Fruit fly (Drosophila melanogaster) whole organism, embryonic: ENCODE measurements around the gene Bx.

Experiments
- Bdp1 ChIP-seq: fragments of 200-800 bp; sonication (Bioruptor generic); optimal IDR thresholded peaks from 3 replicates; lab custom pipeline; 2016; ENCODE audit warnings: missing biosample characterization, missing genetic modification characterization
- Blimp-1 ChIP-seq: fragments of 200-800 bp; sonication (Bioruptor generic); optimal IDR thresholded peaks from 3 replicates; lab custom pipeline; 2018; ENCODE audit warnings: missing biosample characterization, missing genetic modification characterization, mild to moderate bottlenecking, moderate library complexity, missing genetic modification reagents
- CG10267 ChIP-seq: fragments of 200-800 bp; sonication (Bioruptor generic); optimal IDR thresholded peaks from 2 replicates; lab custom pipeline; 2018; ENCODE audit warnings: missing biosample characterization, mild to moderate bottlenecking, missing genetic modification characterization, moderate library complexity
- CG10274 ChIP-seq: fragments of 200-800 bp; sonication (Bioruptor generic); optimal IDR thresholded peaks from 3 replicates; lab custom pipeline; 2017; ENCODE audit warnings: missing biosample characterization, mild to moderate bottlenecking, missing genetic modification characterization
- CG11560 ChIP-seq: fragments of 200-800 bp; sonication (Bioruptor generic); IDR thresholded peaks from 3 replicates; pipeline ENCODE4 v1.3.6; 2022; ENCODE audit warnings: missing biosample characterization, missing genetic modification characterization
- CG11696 ChIP-seq: fragments of 200-800 bp; sonication (Bioruptor generic); IDR thresholded peaks from 2 replicates; pipeline ENCODE4 v1.3.6; 2022; ENCODE audit warnings: missing biosample characterization, missing genetic modification characterization
- CG14860 ChIP-seq: fragments of 200-800 bp; sonication (Bioruptor generic); IDR thresholded peaks from 3 replicates; pipeline ENCODE4 v1.3.6; 2022; ENCODE audit warnings: missing biosample characterization, missing genetic modification characterization; ENCODE audit not compliant: partially characterized antibody
- CG1647 ChIP-seq: fragments of 200-800 bp; sonication (Bioruptor generic); optimal IDR thresholded peaks from 3 replicates; lab custom pipeline; 2016; ENCODE audit warnings: missing biosample characterization, missing genetic modification characterization
- CG17612 ChIP-seq: fragments of 200-800 bp; sonication (Bioruptor generic); IDR thresholded peaks from 2 replicates; pipeline ENCODE4 v1.3.6; 2022; ENCODE audit warnings: missing biosample characterization, missing genetic modification characterization
- CG18262 ChIP-seq: fragments of 200-800 bp; optimal IDR thresholded peaks from 3 replicates; lab custom pipeline; 2019; ENCODE audit warnings: missing biosample characterization, mild to moderate bottlenecking, missing genetic modification characterization, moderate library complexity
- CG2712 ChIP-seq: fragments of 200-800 bp; optimal IDR thresholded peaks from 3 replicates; lab custom pipeline; 2019; ENCODE audit warnings: missing biosample characterization, mild to moderate bottlenecking, missing genetic modification characterization, moderate library complexity
- CG6272 ChIP-seq: fragments of 200-800 bp; sonication (Bioruptor generic); IDR thresholded peaks from 2 replicates; pipeline ENCODE4 v1.3.6; 2022; ENCODE audit warnings: missing biosample characterization, missing genetic modification characterization
- CG6689 ChIP-seq: fragments of 200-800 bp; sonication (Bioruptor generic); IDR thresholded peaks from 2 replicates; pipeline ENCODE4 v1.3.6; 2022; ENCODE audit warnings: missing biosample characterization, missing genetic modification characterization
- CG7786 ChIP-seq: fragments of 200-800 bp; sonication (Bioruptor generic); optimal IDR thresholded peaks from 2 replicates; lab custom pipeline; 2016; ENCODE audit warnings: missing biosample characterization, missing genetic modification characterization
- CG8944 ChIP-seq: fragments of 200-800 bp; sonication (Bioruptor generic); optimal IDR thresholded peaks from 3 replicates; lab custom pipeline; 2016; ENCODE audit warnings: missing biosample characterization, missing genetic modification characterization
- D19A ChIP-seq: fragments of 200-800 bp; optimal IDR thresholded peaks from 3 replicates; lab custom pipeline; 2019; ENCODE audit warnings: missing biosample characterization, mild to moderate bottlenecking, missing genetic modification characterization, moderate library complexity
- Dip2 ChIP-seq: fragments of 200-800 bp; sonication (Bioruptor generic); IDR thresholded peaks from 2 replicates; pipeline ENCODE4 v1.3.6; 2022; ENCODE audit warnings: missing biosample characterization, missing genetic modification characterization
- Eip74EF ChIP-seq, 2 experiments: fragments of 200-800 bp in 1 of 2; fragments of >200 bp in 1 of 2; sonication (Bioruptor generic) in 1 of 2; optimal IDR thresholded peaks; 2 replicates each; lab custom pipeline; 2017 to 2019; ENCODE audit warnings: missing biosample characterization in 2 of 2, missing genetic modification characterization in 2 of 2, mild to moderate bottlenecking in 1 of 2, moderate library complexity in 1 of 2
- H2.0 ChIP-seq: fragments of 200-800 bp; sonication (Bioruptor generic); IDR thresholded peaks from 2 replicates; pipeline ENCODE4 v1.3.6; 2022; ENCODE audit warnings: missing biosample characterization, missing genetic modification characterization
- HLH4C ChIP-seq: fragments of 200-800 bp; sonication (Bioruptor generic); IDR thresholded peaks from 3 replicates; pipeline ENCODE4 v1.3.6; 2022; ENCODE audit warnings: missing biosample characterization, missing genetic modification characterization; ENCODE audit not compliant: partially characterized antibody
- Hand ChIP-seq: fragments of 200-800 bp; sonication (Bioruptor generic); optimal IDR thresholded peaks from 2 replicates; lab custom pipeline; 2017; ENCODE audit warnings: mild to moderate bottlenecking, missing biosample characterization, missing genetic modification reagents, missing genetic modification characterization
- Hr51 ChIP-seq, 2 experiments: fragments of 200-800 bp; sonication (Bioruptor generic); optimal IDR thresholded peaks; 2 replicates in 1 of 2; 3 replicates in 1 of 2; lab custom pipeline; 2016 to 2018; ENCODE audit warnings: missing biosample characterization in 2 of 2, missing genetic modification characterization in 2 of 2, mild to moderate bottlenecking in 1 of 2, moderate library complexity in 1 of 2
- Med ChIP-seq: fragments of 200-800 bp; sonication (Bioruptor generic); peaks from one replicate; lab custom pipeline; 2016; ENCODE audit warnings: missing biosample characterization, missing genetic modification characterization, mild to moderate bottlenecking, inconsistent platforms, moderate library complexity
- Meics ChIP-seq: fragments of 200-800 bp; sonication (Bioruptor generic); optimal IDR thresholded peaks from 2 replicates; lab custom pipeline; 2017; ENCODE audit warnings: missing biosample characterization, mild to moderate bottlenecking, missing genetic modification characterization
- Optix ChIP-seq: fragments of 200-800 bp; sonication (Bioruptor generic); IDR thresholded peaks from 3 replicates; pipeline ENCODE4 v1.3.6; 2022; ENCODE audit warnings: missing biosample characterization, missing genetic modification characterization
- amos ChIP-seq: fragments of 200-800 bp; sonication (Bioruptor generic); IDR thresholded peaks from 2 replicates; pipeline ENCODE4 v1.3.6; 2022; ENCODE audit warnings: missing biosample characterization, missing genetic modification characterization; ENCODE audit not compliant: partially characterized antibody
- ase ChIP-seq: fragments of 200-800 bp; sonication (Bioruptor generic); IDR thresholded peaks from 3 replicates; pipeline ENCODE4 v1.3.6; 2022; ENCODE audit warnings: missing biosample characterization, missing genetic modification characterization
- bsh ChIP-seq, 2 experiments: fragments of 200-800 bp; sonication (Bioruptor generic); optimal IDR thresholded peaks; 2 replicates each; lab custom pipeline; 2017 to 2018; ENCODE audit warnings: mild to moderate bottlenecking in 2 of 2, missing biosample characterization in 2 of 2, missing genetic modification characterization in 2 of 2, moderate library complexity in 1 of 2
- btn ChIP-seq: fragments of 200-800 bp; sonication (Bioruptor generic); optimal IDR thresholded peaks from 2 replicates; lab custom pipeline; 2016; ENCODE audit warnings: missing biosample characterization, missing genetic modification characterization
- crol ChIP-seq: fragments of 200-800 bp; sonication (Bioruptor generic); IDR thresholded peaks from 2 replicates; pipeline ENCODE4 v1.3.6; 2022; ENCODE audit warnings: missing biosample characterization, missing genetic modification characterization
- en ChIP-seq: fragments of 200-800 bp; sonication (Bioruptor generic); optimal IDR thresholded peaks from 2 replicates; lab custom pipeline; 2016; ENCODE audit warnings: missing biosample characterization, missing genetic modification characterization
- eyg ChIP-seq: fragments of 200-800 bp; sonication (Bioruptor generic); optimal IDR thresholded peaks from 3 replicates; lab custom pipeline; 2016; ENCODE audit warnings: missing biosample characterization, missing genetic modification characterization
- fd96Cb ChIP-seq: fragments of 200-800 bp; sonication (Bioruptor generic); optimal IDR thresholded peaks from 2 replicates; lab custom pipeline; 2018; ENCODE audit warnings: missing biosample characterization, mild to moderate bottlenecking, missing genetic modification characterization, moderate library complexity
- gsb-n ChIP-seq: fragments of 200-800 bp; sonication (Bioruptor generic); optimal IDR thresholded peaks from 3 replicates; lab custom pipeline; 2018; ENCODE audit warnings: missing biosample characterization, mild to moderate bottlenecking, missing genetic modification characterization
- gt ChIP-seq: fragments of 200-800 bp; sonication (Bioruptor generic); IDR thresholded peaks from 2 replicates; pipeline ENCODE4 v1.3.6; 2022; ENCODE audit warnings: missing biosample characterization, missing genetic modification characterization
- jumu ChIP-seq: fragments of 200-800 bp; sonication (Bioruptor generic); optimal IDR thresholded peaks from 3 replicates; lab custom pipeline; 2016; ENCODE audit warnings: missing biosample characterization, missing genetic modification characterization
- knrl ChIP-seq: fragments of 200-800 bp; sonication (Bioruptor generic); IDR thresholded peaks from 3 replicates; pipeline ENCODE4 v1.3.6; 2022; ENCODE audit warnings: missing biosample characterization, missing genetic modification characterization; ENCODE audit not compliant: partially characterized antibody
- lov ChIP-seq, 2 experiments: fragments of 200-800 bp in 1 of 2; fragments of >200 bp in 1 of 2; sonication (Bioruptor generic) in 1 of 2; IDR thresholded peaks in 1 of 2; optimal IDR thresholded peaks in 1 of 2; 2 replicates in 1 of 2; 3 replicates in 1 of 2; pipeline versions ENCODE4 v1.3.6 to Lab custom; 2017 to 2022; ENCODE audit warnings: missing biosample characterization in 1 of 2, missing genetic modification characterization in 1 of 2
- mam ChIP-seq: fragments of 200-800 bp; sonication (Bioruptor generic); optimal IDR thresholded peaks from 3 replicates; lab custom pipeline; 2016; ENCODE audit warnings: missing biosample characterization, missing genetic modification characterization
- nom ChIP-seq: fragments of 200-800 bp; sonication (Bioruptor generic); optimal IDR thresholded peaks from 2 replicates; lab custom pipeline; 2017; ENCODE audit warnings: missing biosample characterization, missing genetic modification characterization, mild to moderate bottlenecking, moderate library complexity, missing genetic modification reagents
- ranshi ChIP-seq: fragments of 200-800 bp; sonication (Bioruptor generic); IDR thresholded peaks from 2 replicates; pipeline ENCODE4 v1.3.6; 2022; ENCODE audit warnings: missing biosample characterization, missing genetic modification characterization
- sd ChIP-seq: fragments of 200-800 bp; sonication (Bioruptor generic); optimal IDR thresholded peaks from 3 replicates; lab custom pipeline; 2018; ENCODE audit warnings: missing biosample characterization, mild to moderate bottlenecking, missing genetic modification characterization, moderate library complexity
- sens ChIP-seq: fragments of 200-800 bp; sonication (Bioruptor generic); peaks from one replicate; lab custom pipeline; 2016; ENCODE audit warnings: missing biosample characterization, missing genetic modification characterization
- sim ChIP-seq: fragments of 200-800 bp; sonication (Bioruptor generic); IDR thresholded peaks from 2 replicates; pipeline ENCODE4 v1.3.6; 2022; ENCODE audit warnings: missing biosample characterization, missing genetic modification characterization
- sqz ChIP-seq: fragments of 200-800 bp; sonication (Bioruptor generic); optimal IDR thresholded peaks from 3 replicates; lab custom pipeline; 2018; ENCODE audit warnings: missing biosample characterization, mild to moderate bottlenecking, missing genetic modification characterization
- sr ChIP-seq: fragments of 200-800 bp; sonication (Bioruptor generic); IDR thresholded peaks from 3 replicates; pipeline ENCODE4 v1.3.6; 2022; ENCODE audit warnings: missing biosample characterization, missing genetic modification characterization
- wek ChIP-seq: fragments of 200-800 bp; sonication (Bioruptor generic); optimal IDR thresholded peaks from 3 replicates; lab custom pipeline; 2018; ENCODE audit warnings: missing biosample characterization, mild to moderate bottlenecking, missing genetic modification characterization, moderate library complexity

Bx gene

DNA sequence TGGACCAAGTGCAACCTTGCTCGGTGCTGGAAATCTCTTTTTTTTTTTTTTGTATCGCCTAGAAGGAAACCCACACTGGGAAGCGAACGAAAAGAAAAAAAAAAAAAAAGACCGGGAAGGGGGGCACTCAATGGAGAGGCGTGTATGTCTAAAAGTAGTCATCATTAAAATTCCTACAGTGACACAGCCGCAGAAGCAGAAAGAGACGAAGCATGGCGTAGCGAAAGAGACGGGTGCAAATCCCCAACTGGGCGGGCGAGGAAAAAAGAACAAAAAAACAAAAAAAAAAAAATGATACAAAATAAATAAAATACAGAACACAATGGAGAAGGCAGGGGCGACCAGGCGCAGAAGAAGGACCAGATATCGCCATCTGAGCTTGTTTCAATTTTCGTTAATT is 29.5 kb downstream of the Bx start (continued):
- no peak for TF ChIP-seq eyg (GFP tag; lab: Kevin White, UChicago)
- peak; percentile 39 for TF ChIP-seq sd (tag; lab: Kevin White, UChicago)
- TF ChIP-seq ranshi (GFP tag; lab: Robert Waterston, UW) = no peak
- no peak for TF ChIP-seq ase (GFP tag; lab: Robert Waterston, UW)
- TF ChIP-seq Eip74EF (GFP tag; optimal IDR thresholded peaks at IDR 0.05; lab: Kevin White, UChicago) = no peak
- no peak for TF ChIP-seq amos (GFP tag; lab: Robert Waterston, UW)
- TF ChIP-seq nom = peak; percentile 85

DNA sequence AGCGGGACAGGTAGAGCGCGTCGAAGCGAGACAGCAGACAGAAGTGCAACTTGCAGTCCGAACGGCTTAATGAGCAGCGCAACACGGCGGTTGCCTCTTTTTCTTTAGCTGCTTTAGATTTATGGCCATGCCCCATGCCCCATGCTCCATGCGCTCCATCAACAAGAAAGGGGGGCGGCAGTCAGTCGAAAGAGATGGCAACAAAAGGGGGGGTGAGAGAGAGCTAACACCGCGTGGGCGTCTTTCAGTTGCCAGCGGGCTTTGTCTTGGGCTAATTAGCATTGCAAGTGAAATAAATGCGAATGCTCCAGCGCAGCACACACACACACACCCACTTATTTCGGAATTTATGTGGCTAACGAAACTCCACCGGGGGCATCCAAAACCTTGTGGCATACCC is 29.9 kb downstream of the Bx start:
- TF ChIP-seq CG11696 (GFP tag; lab: Robert Waterston, UW) (no peak), sr (GFP tag; lab: Robert Waterston, UW) (peak; percentile 90), Optix (GFP tag; lab: Robert Waterston, UW) (no peak), jumu (no peak), ranshi (GFP tag; lab: Robert Waterston, UW) (no peak), wek (GFP tag; lab: Kevin White, UChicago) (no peak), gt (GFP tag; lab: Robert Waterston, UW) (no peak), sens (peak; percentile 48), sim (GFP tag; lab: Robert Waterston, UW) (no peak), Bdp1 (GFP tag; lab: Kevin White, UChicago) (no peak), CG1647 (no peak), knrl (no peak), HLH4C (GFP tag; lab: Robert Waterston, UW) (no peak)

- TF ChIP-seq gsb-n (tag; lab: Kevin White, UChicago) = peak; percentile 41
- peak; percentile 62 for TF ChIP-seq en (GFP tag; lab: Kevin White, UChicago)
- peak; percentile 33 for TF ChIP-seq sd (tag; lab: Kevin White, UChicago)
- peak; percentile 86 for TF ChIP-seq CG6689 (GFP tag; lab: Robert Waterston, UW)
- peak; percentile 53 for TF ChIP-seq CG8944 (GFP tag; lab: Kevin White, UChicago)
- TF ChIP-seq CG11560 (tag; lab: Robert Waterston, UW) = peak; percentile 77; the same call in 2 of the 3 replicates
- TF ChIP-seq CG11696 (GFP tag; lab: Robert Waterston, UW) = 0 out of 2 replicates have a peak, but pooled peaks have one; percentile 39
- TF ChIP-seq Meics = peak; percentile 78
- peak; percentile 68 for TF ChIP-seq crol (GFP tag; lab: Robert Waterston, UW)
- TF ChIP-seq H2.0 (GFP tag; lab: Robert Waterston, UW) = peak; percentile 70
- peak; percentile 55 for TF ChIP-seq CG10274 (GFP tag; lab: Kevin White, UChicago)
- TF ChIP-seq sqz (GFP tag; lab: Kevin White, UChicago) = peak; percentile 68
- TF ChIP-seq mam = peak; percentile 83
- peak; percentile 63 for TF ChIP-seq CG6272 (GFP tag; lab: Robert Waterston, UW)
- TF ChIP-seq Blimp-1 (GFP tag; lab: Kevin White, UChicago) = peak; percentile 52
- TF ChIP-seq CG10267 (tag; lab: Kevin White, UChicago) = peak; percentile 60
- peak; percentile 78 for TF ChIP-seq CG2712
- TF ChIP-seq btn (GFP tag; lab: Kevin White, UChicago) = peak; percentile 47
- TF ChIP-seq Med (GFP tag; lab: Kevin White, UChicago) = peak; percentile 97
- peak; percentile 72 for TF ChIP-seq CG18262 (tag; lab: Kevin White, UChicago)
- TF ChIP-seq Optix (GFP tag; lab: Robert Waterston, UW) = peak; percentile 51; the same call in 1 of the 3 replicates
- TF ChIP-seq Dip2 = peak; percentile 46; the same call in 1 of the 2 replicates
- peak; percentile 73 for TF ChIP-seq CG7786 (GFP tag; lab: Kevin White, UChicago)
- TF ChIP-seq fd96Cb (tag; lab: Kevin White, UChicago) = peak; percentile 68
- peak; percentile 41 for TF ChIP-seq Hand (GFP tag; lab: Kevin White, UChicago)
- no peak for TF ChIP-seq lov (optimal IDR thresholded peaks at IDR 0.05; lab: Kevin White, UChicago)
- TF ChIP-seq lov (GFP tag; IDR thresholded peaks at IDR 0.05; lab: Robert Waterston, UW) = peak; percentile 74; the same call in 2 of the 3 replicates
- TF ChIP-seq D19A (tag; lab: Kevin White, UChicago) = peak; percentile 97
- peak; percentile 34 for TF ChIP-seq CG17612 (GFP tag; lab: Robert Waterston, UW)
- no peak for TF ChIP-seq CG14860 (GFP tag; lab: Robert Waterston, UW)
- peak; percentile 46 to 88 for TF ChIP-seq Hr51 (GFP tag; optimal IDR thresholded peaks at IDR 0.05; lab: Kevin White, UChicago)
- TF ChIP-seq bsh (GFP tag; optimal IDR thresholded peaks at IDR 0.05; lab: Kevin White, UChicago) = peak in 1 of 2 experiments; percentile 71
Observed at dm6 chrX:18546785-18547184, 31.6 kb downstream of the Bx start.
